Worm (Caenorhabditis elegans): ENCODE measurements around the gene C33H5.1.

C33H5.1 gene

ce11 chrIV:7822524-7822923 is 13.8 kb downstream of the C33H5.1 start, which contains the start of gene T14A8.2:
Gene T14A8.2 (minus strand): TSS chrIV:7822624.
- TF ChIP-seq nhr-28 (tag; optimal IDR thresholded peaks at IDR 0.05) (no peak), ztf-11 (tag; optimal IDR thresholded peaks at IDR 0.05) (no peak), ama-1 (optimal IDR thresholded peaks at IDR 0.05) (no peak), nhr-11 (tag; optimal IDR thresholded peaks at IDR 0.05) (no peak), egl-5 (tag; optimal IDR thresholded peaks at IDR 0.05) (no peak), elt-1 (tag; optimal IDR thresholded peaks at IDR 0.05) (no peak), hmg-11 (tag; optimal IDR thresholded peaks at IDR 0.05) (no peak), ceh-28 (tag; optimal IDR thresholded peaks at IDR 0.05) (no peak)

DNA sequence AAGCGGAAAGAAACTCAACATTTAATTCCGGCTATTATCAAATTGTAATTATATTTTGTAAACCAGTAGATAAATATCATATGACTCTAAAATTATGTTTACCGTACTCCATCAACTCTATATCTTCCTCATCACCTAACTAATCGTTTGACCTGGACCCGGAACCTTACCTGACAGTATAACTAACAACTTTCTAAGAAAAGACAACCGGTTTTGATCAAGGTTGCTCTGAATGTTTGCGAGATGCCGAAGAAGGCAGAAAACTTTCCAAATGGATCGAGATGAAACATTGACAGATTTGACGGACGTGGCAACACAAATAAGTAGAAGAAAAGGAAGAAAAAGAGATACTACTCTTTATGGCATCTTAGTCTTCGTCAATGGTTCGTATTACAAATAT is 15.9 kb downstream of the C33H5.1 start:
- TF ChIP-seq egl-27 (tag; optimal IDR thresholded peaks at IDR 0.05) (no peak), nhr-23 (tag; optimal IDR thresholded peaks at IDR 0.05) (peak; percentile 53), nhr-25 (tag; optimal IDR thresholded peaks at IDR 0.05) (peak; percentile 16), ceh-28 (tag; optimal IDR thresholded peaks at IDR 0.05) (no peak), ceh-82 (tag; optimal IDR thresholded peaks at IDR 0.05) (no peak), nhr-76 (tag; optimal IDR thresholded peaks at IDR 0.05) (no peak), ceh-16 (tag; optimal IDR thresholded peaks at IDR 0.05) (no peak), fos-1 (tag; optimal IDR thresholded peaks at IDR 0.05) (no peak), mdl-1 (tag; optimal IDR thresholded peaks at IDR 0.05) (no peak), nhr-237 (tag; optimal IDR thresholded peaks at IDR 0.05) (no peak), nfya-1 (tag; optimal IDR thresholded peaks at IDR 0.05; ENCODE audit: insufficient read depth) (no peak), mml-1 (tag; optimal IDR thresholded peaks at IDR 0.05) (no peak), ZK546.5 (tag; optimal IDR thresholded peaks at IDR 0.05) (no peak), ama-1 (optimal IDR thresholded peaks at IDR 0.05) (no peak), elt-3 (tag; optimal IDR thresholded peaks at IDR 0.05) (no peak)

- TF ChIP-seq unc-39 (tag; optimal IDR thresholded peaks at IDR 0.05) = no peak
- peak; percentile 83 for TF ChIP-seq elt-2 (tag; optimal IDR thresholded peaks at IDR 0.05)
- TF ChIP-seq R02D3.7 (tag; optimal IDR thresholded peaks at IDR 0.05) = no peak
Measured at ce11 chrIV:7829275-7829938, 20.7 kb downstream of the C33H5.1 start, which contains the start of gene C06A6.4. Gene C06A6.4 (minus strand): TSS chrIV:7829298.

- peak; percentile 42 for TF ChIP-seq nfya-1 (tag; optimal IDR thresholded peaks at IDR 0.05; ENCODE audit: insufficient read depth)
- peak; percentile 41 for TF ChIP-seq elt-2 (tag; optimal IDR thresholded peaks at IDR 0.05)
- TF ChIP-seq snpc-4 (tag; optimal IDR thresholded peaks at IDR 0.05) = peak; percentile 38
- TF ChIP-seq pha-4 (tag; optimal IDR thresholded peaks at IDR 0.05) = peak; percentile 80
- TF ChIP-seq hmg-11 (tag; optimal IDR thresholded peaks at IDR 0.05) = peak; percentile 23
- peak; percentile 57 for TF ChIP-seq egl-5 (tag; optimal IDR thresholded peaks at IDR 0.05)
- TF ChIP-seq lin-15B (tag; optimal IDR thresholded peaks at IDR 0.05) = peak; percentile 43
- TF ChIP-seq sea-2 (GFP tag; optimal IDR thresholded peaks at IDR 0.05) = no peak
- TF ChIP-seq R02D3.7 (tag; optimal IDR thresholded peaks at IDR 0.05) = no peak
Measured at ce11 chrIV:7830151-7830550, 21.4 kb downstream of the C33H5.1 start, which contains the start of gene mvb-12. Gene mvb-12 (plus strand): TSS chrIV:7830525.

DNA sequence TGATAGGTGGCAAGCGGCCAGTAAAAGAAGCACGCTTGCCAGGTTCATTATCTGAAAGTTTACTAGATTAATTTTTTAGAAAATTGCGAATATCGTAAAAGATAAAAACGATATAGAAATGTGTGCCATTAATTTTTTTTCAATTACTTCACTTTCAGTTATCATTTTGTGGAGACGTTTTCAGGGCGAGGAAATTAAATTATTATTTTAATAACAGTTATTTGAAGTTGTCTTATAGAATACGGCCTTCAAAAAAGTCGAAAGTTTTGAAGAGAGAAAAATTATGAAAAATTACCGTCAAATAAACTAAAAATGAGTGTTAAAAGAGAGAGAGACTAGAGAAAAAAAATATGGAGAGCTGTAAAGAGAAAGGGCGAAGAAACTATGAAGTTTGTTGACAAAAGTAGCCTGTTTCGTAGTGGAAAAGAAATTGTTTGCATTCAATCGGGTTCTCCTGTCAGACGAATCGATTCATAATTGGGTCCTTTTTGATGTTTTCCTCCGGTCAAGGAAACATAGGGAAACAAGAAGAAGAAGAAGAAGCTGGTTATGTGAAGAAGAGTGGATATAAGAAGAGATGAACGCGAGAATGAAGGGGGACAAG is 26.0 kb downstream of the C33H5.1 start, which contains the start of gene erp-44.2:
erp-44.2 (minus strand) TSS at position 51 of the 604 bp plus-strand sequence.
- TF ChIP-seq nhr-43 (tag; optimal IDR thresholded peaks at IDR 0.05; ENCODE audit: poor library complexity, severe bottlenecking) = no peak
- TF ChIP-seq elt-2 (tag; optimal IDR thresholded peaks at IDR 0.05) = no peak
- no peak for TF ChIP-seq lin-39 (tag; optimal IDR thresholded peaks at IDR 0.05)
- TF ChIP-seq pha-4 (tag; optimal IDR thresholded peaks at IDR 0.05) = peak; percentile 93
- no peak for TF ChIP-seq nhr-67 (tag; optimal IDR thresholded peaks at IDR 0.05)
- TF ChIP-seq eor-1 (tag; optimal IDR thresholded peaks at IDR 0.05) = no peak

All from whole organism, L3 larva.